Fruit fly (Drosophila melanogaster): ENCODE results near the gene CG8534.

CG8534 gene

DNA sequence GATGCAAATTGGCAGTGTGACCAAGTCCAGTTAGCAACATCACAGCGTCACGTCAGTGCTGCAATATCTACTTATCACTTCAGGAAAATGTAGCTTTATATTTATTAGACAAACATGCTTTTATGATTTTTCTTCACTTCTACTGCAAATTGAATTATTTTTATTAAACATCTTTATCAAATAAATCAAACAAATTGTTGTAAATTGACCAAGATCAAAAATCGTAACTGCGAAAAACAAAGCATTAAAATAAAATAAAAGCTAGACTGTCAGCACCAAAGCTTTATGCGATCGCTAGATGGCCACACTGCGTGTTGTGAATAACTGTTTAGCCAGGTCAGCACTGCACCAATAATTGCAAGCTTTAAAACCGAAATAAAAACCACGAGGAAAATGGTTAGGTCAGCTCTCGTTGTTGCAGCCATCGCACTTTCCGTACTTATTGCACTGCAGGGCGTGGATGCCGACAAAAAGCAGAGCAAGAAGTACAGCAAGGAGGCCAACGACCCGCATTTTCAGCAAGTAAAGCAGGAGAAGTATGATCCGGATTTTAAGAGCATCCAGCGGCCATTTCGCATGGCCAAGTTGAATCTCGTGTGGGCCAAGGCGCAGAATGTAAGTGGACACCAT is 21.3 kb upstream of the CG8534 start, which contains the start of the genes CG12945 and CG8507:
Gene CG12945, minus strand, starts transcription at position 45 of the 630 bp plus-strand sequence.
Gene CG8507, plus strand, starts transcription at position 307 of the 630 bp plus-strand sequence.
- TF ChIP-seq CG8478 (optimal IDR thresholded peaks at IDR 0.05), result no peak
- TF ChIP-seq CTCF (optimal IDR thresholded peaks at IDR 0.05), result no peak

DNA sequence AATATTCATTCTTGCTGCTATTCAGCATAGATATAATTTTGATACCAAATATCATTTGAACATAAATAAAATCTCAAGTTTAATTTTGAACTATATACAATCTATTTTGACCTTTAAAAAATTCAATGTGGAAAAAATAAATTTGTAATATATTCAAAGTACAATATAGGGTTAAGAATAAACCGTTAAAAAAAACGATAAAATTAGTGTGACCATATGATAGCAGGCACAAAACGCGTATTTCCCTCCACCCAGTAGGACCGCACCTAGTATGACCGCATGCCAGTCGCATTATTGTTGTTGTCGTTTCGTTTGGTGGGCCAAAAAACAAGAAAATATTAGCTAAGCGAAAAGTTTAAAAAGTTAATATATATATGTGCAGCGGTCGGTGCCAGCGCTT is 19.5 kb upstream of the CG8534 start, which contains the start of gene CG8516:
Gene CG8516, plus strand, starts transcription at position 278 of the 400 bp plus-strand sequence.
- TF ChIP-seq CTCF (optimal IDR thresholded peaks at IDR 0.05) (no peak), CG8478 (optimal IDR thresholded peaks at IDR 0.05) (no peak)

DNA sequence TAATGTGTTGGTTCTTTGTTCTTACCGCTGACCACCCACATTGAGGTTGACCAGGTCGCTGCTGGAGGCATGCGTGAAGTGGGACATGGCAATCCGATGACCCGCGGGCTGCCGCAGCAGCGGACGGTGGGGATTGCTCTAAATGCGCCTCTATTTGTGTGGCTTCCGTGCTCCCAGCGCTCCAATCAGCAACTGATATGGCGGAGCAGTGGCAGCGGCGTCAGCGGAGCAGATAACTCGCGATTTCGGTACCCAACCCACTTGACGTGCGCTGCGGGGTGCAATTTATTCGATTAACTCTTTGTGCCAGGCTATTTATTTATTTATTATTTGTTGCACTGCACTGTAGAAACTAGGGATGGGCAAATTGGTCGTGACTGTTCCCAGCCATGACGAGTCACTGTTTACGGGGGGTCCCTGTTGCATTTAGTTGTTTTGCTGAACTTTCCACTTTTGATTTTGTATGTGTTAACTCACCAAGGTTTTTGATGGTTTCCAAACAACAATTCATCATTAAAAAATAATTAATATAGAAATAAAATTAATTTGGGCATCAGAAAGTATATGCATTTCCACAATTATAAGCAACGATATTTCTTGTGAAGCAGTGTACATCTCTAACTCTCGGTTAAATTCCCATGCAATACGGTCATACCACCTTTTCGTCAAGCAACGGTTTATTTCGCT is 11.8 kb upstream of the CG8534 start, which contains the start of the genes CG9467 and CG8526:
Gene CG9467, minus strand, starts transcription at position 383 of the 687 bp plus-strand sequence.
Gene CG8526, plus strand, starts transcription at position 637 of the 687 bp plus-strand sequence.
- TF ChIP-seq CG8478 (optimal IDR thresholded peaks at IDR 0.05) (no peak), CTCF (optimal IDR thresholded peaks at IDR 0.05) (no peak)

DNA sequence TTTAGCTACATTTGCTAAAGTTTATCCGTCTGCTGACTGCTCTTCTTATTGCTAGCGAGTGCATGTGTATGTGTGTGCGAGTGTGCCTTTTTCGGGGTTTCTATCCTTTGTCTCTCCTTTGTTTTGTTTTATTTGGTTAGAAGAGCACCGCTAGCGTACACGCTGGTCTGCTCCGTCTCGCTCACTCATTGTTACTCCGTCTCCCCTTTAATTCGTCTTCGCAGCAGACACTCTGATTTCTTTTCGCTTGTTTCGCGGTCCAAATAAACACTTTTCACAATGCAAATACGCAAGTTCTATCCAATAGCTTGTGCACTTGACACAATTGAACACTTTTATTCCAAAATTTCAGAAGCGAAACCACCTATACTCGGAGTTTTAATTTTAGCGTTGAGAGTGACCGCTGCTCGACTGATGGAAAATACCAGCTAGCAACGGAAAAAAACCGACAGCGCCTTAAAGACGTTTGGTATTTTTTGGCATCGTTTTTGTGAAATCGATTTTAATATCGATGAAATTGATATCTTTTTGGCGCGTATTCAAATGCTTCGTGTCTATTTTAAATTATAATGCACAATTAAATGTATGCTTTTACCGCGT is 3.5 kb upstream of the CG8534 start, which contains the start of gene FBXO11:
Gene FBXO11, minus strand, starts transcription at position 423 of the 600 bp plus-strand sequence.
- TF ChIP-seq CG8478 (optimal IDR thresholded peaks at IDR 0.05), result no peak
- no peak for TF ChIP-seq CTCF (optimal IDR thresholded peaks at IDR 0.05)

DNA sequence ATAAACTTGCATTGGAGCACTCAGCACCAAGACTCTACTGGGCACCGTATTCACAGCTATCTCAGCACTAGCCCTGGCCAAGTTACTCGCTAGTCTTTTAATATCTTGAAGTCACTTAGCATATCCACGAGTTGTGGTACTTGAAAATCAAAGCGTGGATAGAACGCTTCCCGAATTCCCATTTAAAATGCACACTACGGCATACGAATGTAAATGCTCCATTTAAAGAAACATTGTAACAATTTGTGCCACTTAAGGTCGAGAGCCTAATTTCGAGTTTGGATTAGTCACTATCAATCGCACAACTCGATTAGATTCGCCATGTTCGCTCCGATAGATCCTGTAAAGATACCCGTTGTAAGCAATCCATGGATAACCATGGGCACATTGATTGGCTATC is 1.3 kb downstream of the CG8534 start, which contains the start of gene eloF:
Gene eloF, plus strand, starts transcription at position 301 of the 400 bp plus-strand sequence.
- TF ChIP-seq CG8478 (optimal IDR thresholded peaks at IDR 0.05) (no peak), CTCF (optimal IDR thresholded peaks at IDR 0.05) (no peak)

DNA sequence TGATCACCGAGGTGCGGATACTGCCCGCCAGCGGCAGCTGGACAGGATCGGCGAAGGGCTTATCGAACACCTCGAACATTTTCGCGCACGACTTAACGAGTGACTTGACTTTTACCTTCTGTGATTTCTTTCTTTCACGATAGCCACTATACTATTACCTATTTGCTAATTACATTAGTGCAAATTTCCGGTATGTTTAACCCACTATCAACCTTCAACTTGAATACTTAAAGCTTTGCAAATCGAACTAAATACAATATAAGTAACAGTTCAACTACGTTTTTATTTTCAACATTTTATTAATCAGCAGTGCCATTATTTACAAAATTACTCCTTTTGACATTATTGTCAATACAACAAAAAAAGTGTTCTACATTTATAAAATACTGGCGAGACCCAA is 4.3 kb downstream of the CG8534 start, which contains the start of gene CG16904:
Gene CG16904, minus strand, starts transcription at position 101 of the 400 bp plus-strand sequence.
- TF ChIP-seq CG8478 (optimal IDR thresholded peaks at IDR 0.05) (no peak), CTCF (optimal IDR thresholded peaks at IDR 0.05) (no peak)

DNA sequence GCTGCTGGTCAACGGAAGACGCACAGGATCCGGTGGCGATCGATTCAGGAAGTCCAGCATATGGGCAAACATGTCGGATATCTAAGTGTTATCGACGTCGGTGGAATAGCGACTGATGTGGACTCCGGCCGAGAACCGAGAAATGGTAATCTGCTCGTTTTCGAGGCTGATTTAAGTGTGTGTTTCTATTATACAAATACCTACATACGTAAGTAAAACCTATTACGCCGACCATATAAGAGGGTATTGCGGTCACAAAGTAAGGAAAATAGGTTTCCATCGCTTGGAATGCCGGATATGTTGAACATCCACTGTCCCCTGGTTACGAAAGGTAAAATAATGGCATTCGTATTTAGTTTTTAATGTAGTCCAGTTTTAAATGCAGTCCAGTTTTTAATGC is 5.7 kb downstream of the CG8534 start, which contains the start of gene CG9459:
Gene CG9459, minus strand, starts transcription at position 101 of the 400 bp plus-strand sequence.
- TF ChIP-seq CTCF (optimal IDR thresholded peaks at IDR 0.05) (no peak), CG8478 (optimal IDR thresholded peaks at IDR 0.05) (no peak)

DNA sequence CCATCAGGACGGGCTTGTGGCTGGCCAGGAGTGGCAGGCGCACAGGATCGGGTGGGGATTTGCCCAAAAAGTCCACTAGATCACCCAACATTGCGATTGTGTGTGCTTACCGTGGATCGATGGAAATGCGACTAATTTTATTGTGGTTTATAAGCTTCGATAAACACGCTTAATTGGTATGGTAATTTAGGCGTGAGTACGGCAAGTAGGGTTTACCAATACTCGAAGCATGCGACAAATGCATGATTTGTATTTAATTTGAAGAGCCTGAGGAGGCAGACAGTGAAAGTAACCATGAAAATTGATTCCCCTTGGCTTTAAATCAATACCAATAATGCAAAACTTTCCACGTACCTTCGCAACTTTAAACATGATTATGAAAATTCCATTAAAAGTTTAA is 7.2 kb downstream of the CG8534 start, which contains the start of gene CG9458:
Gene CG9458, minus strand, starts transcription at position 101 of the 400 bp plus-strand sequence.
- TF ChIP-seq CTCF (optimal IDR thresholded peaks at IDR 0.05) (no peak), CG8478 (optimal IDR thresholded peaks at IDR 0.05) (no peak)

DNA sequence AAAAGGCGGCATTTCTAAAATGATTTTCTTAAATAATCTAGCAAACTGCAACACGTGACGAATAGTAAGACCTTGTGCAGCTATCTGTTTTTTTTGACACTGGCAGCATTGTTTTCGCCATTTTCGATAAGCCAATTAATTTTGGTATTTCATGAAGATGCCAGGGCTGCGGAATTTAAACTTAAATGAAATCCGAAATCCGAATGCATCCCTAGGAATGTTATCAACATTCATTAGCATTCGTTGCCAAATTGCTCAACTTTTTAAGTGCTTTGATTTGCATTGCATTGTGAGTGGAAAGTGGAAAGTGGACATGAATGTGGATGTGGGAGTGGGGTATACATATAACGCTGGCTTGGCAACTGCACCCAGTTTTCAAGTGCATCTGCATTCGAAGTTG is 8.5 kb downstream of the CG8534 start, which contains the start of gene CG42857:
Gene CG42857, minus strand, starts transcription at position 101 of the 400 bp plus-strand sequence.
- TF ChIP-seq CG8478 (optimal IDR thresholded peaks at IDR 0.05) (no peak), CTCF (optimal IDR thresholded peaks at IDR 0.05) (no peak)

DNA sequence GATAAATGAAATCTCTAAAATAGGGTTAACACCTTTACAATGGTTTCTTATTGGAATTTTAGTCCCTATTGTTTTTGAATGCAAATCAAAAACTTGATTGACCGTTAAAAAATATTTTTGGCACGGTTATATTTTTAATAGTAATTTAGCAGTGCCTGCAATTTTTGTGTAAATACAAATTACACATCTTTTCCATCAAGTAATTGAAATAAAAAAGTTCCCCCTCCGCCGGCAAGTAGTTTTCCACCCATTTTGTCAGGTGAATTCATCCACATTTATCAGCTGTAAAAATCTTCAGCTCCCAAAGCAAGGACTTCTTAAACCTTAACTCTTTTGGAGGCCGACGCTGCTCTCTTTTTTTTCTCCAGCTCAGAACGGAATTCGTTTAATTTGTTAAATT is 11.2 kb downstream of the CG8534 start, which contains the start of gene CG34302:
Gene CG34302, minus strand, starts transcription at position 101 of the 400 bp plus-strand sequence.
- no peak for TF ChIP-seq CTCF (optimal IDR thresholded peaks at IDR 0.05)
- no peak for TF ChIP-seq CG8478 (optimal IDR thresholded peaks at IDR 0.05)

DNA sequence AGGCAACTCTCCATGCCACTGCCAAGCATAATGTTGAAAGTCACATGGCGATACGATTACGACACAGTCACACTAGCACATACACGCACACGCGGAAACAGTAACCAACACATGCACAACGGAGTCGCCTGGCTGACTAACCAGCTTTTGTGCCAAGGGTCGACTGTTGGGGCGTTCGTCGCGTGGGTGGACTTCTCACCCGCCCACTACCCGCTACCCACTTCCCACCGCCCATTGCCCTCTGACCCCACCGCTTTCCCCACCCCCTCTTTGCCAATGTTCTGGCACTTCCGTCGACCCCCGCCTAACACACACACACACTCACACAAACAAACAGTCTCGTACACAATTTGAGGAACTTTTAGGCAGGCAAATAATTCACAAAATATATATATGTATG is 39.1 kb downstream of the CG8534 start:
- TF ChIP-seq CTCF (optimal IDR thresholded peaks at IDR 0.05) (no peak), CG8478 (optimal IDR thresholded peaks at IDR 0.05) (no peak)

DNA sequence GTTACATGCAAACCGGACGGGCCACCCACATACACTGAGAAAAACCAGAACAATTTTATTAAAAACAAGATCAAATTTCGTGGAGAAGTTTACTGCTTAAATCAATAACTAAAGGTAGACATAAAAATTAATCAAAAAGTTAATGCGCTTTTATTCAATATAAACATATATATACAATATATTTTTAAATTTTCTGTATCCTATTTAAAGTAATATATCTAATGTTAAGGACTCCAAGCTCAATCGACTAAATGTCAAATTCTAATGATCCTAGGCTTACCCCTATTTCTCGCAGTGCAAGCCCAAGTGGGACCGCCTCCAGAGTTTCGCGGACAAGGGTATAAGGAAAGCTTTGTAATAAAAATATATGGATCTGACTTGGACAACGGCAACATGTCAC is 45.2 kb downstream of the CG8534 start:
- no peak for TF ChIP-seq CG8478 (optimal IDR thresholded peaks at IDR 0.05)
- no peak for TF ChIP-seq CTCF (optimal IDR thresholded peaks at IDR 0.05)

DNA sequence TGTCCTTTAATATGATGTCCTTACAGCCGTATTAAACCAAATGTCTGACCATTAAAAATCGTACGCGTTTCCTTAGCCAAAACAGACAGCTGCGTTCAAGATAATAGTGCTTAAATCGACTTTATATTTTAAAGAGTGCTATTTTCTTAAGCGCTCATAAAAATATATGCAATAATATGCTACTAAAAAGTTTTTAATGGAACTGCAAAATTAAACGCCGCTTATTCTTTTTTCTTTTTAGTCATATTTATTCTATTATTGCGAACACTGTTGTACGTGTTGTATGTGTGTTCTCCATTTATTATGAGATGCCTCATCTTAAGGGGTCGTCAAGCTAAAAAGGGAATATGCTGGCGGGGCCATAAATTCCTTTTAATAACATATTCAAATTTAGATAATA is 48.0 kb downstream of the CG8534 start:
- TF ChIP-seq CG8478 (optimal IDR thresholded peaks at IDR 0.05) (no peak), CTCF (optimal IDR thresholded peaks at IDR 0.05) (no peak)
